Fruit fly (Drosophila melanogaster) whole organism, embryonic: Measurements from ENCODE around the gene IA-2.
A peak's percentile ranks its signal among the peaks of the same experiment; 100 is the strongest.

Experiments
- B-H1 ChIP-seq: fragments of 200-800 bp; sonication (Bioruptor generic); IDR thresholded peaks from 3 replicates; pipeline ENCODE4 v1.3.6; 2022; ENCODE audit warnings: missing biosample characterization, missing genetic modification characterization
- B-H2 ChIP-seq: fragments of 200-800 bp; sonication (Bioruptor generic); optimal IDR thresholded peaks from 2 replicates; lab custom pipeline; 2018; ENCODE audit warnings: missing biosample characterization, mild to moderate bottlenecking, missing genetic modification characterization
- CG10147 ChIP-seq: fragments of 200-800 bp; sonication (Bioruptor generic); optimal IDR thresholded peaks from 2 replicates; lab custom pipeline; 2019; ENCODE audit warnings: missing biosample characterization, mild to moderate bottlenecking, missing genetic modification characterization, moderate library complexity
- CG11504 ChIP-seq: fragments of 200-800 bp; sonication (Bioruptor generic); optimal IDR thresholded peaks from 3 replicates; lab custom pipeline; 2019; ENCODE audit warnings: missing biosample characterization, mild to moderate bottlenecking, missing genetic modification characterization, moderate library complexity
- CG11696 ChIP-seq: fragments of 200-800 bp; sonication (Bioruptor generic); IDR thresholded peaks from 2 replicates; pipeline ENCODE4 v1.3.6; 2022; ENCODE audit warnings: missing biosample characterization, missing genetic modification characterization
- CG1233 ChIP-seq: fragments of 200-800 bp; sonication (Bioruptor generic); optimal IDR thresholded peaks from 4 replicates; lab custom pipeline; 2018; ENCODE audit warnings: missing biosample characterization, mild to moderate bottlenecking, missing genetic modification characterization
- CG12769 ChIP-seq: fragments of 200-800 bp; sonication (Bioruptor generic); optimal IDR thresholded peaks from 2 replicates; lab custom pipeline; 2019; ENCODE audit warnings: missing biosample characterization, mild to moderate bottlenecking, missing genetic modification characterization, moderate library complexity
- CG13775 ChIP-seq: fragments of 200-800 bp; sonication (Bioruptor generic); optimal IDR thresholded peaks from 3 replicates; lab custom pipeline; 2017; ENCODE audit warnings: missing biosample characterization, mild to moderate bottlenecking, missing genetic modification characterization
- CG1603 ChIP-seq: fragments of 200-800 bp; sonication (Bioruptor generic); optimal IDR thresholded peaks from 2 replicates; lab custom pipeline; 2019; ENCODE audit warnings: missing biosample characterization, mild to moderate bottlenecking, missing genetic modification characterization, moderate library complexity
- CG16813 ChIP-seq: fragments of 200-800 bp; sonication (Bioruptor generic); IDR thresholded peaks from 3 replicates; pipeline ENCODE4 v1.3.6; 2022; ENCODE audit warnings: missing biosample characterization, missing genetic modification characterization; ENCODE audit not compliant: partially characterized antibody
- CG17385 ChIP-seq: fragments of 200-800 bp; sonication (Bioruptor generic); optimal IDR thresholded peaks from 3 replicates; lab custom pipeline; 2018; ENCODE audit warnings: missing biosample characterization, mild to moderate bottlenecking, missing genetic modification characterization
- CG18476 ChIP-seq: fragments of 200-800 bp; sonication (Bioruptor generic); optimal IDR thresholded peaks from 2 replicates; lab custom pipeline; 2016; ENCODE audit warnings: missing biosample characterization, mild to moderate bottlenecking, missing genetic modification characterization
- CG2116 ChIP-seq: fragments of 200-800 bp; sonication (Bioruptor generic); optimal IDR thresholded peaks from 3 replicates; lab custom pipeline; 2018; ENCODE audit warnings: missing biosample characterization, mild to moderate bottlenecking, missing genetic modification characterization
- CG2199 ChIP-seq: fragments of 200-800 bp; sonication (Bioruptor generic); IDR thresholded peaks from 3 replicates; pipeline ENCODE4 v1.3.6; 2022; ENCODE audit warnings: missing biosample characterization, missing genetic modification characterization
- CG2202 ChIP-seq: fragments of 200-800 bp; sonication (Bioruptor generic); optimal IDR thresholded peaks from 2 replicates; lab custom pipeline; 2018; ENCODE audit warnings: missing biosample characterization, mild to moderate bottlenecking, missing genetic modification characterization
- CG30403 ChIP-seq: fragments of 200-800 bp; sonication (Bioruptor generic); optimal IDR thresholded peaks from 3 replicates; lab custom pipeline; 2016; ENCODE audit warnings: missing biosample characterization, missing genetic modification characterization
- CG6272 ChIP-seq: fragments of 200-800 bp; sonication (Bioruptor generic); IDR thresholded peaks from 2 replicates; pipeline ENCODE4 v1.3.6; 2022; ENCODE audit warnings: missing biosample characterization, missing genetic modification characterization
- CG6791 ChIP-seq: fragments of 200-800 bp; sonication (Bioruptor generic); IDR thresholded peaks from 3 replicates; pipeline ENCODE4 v1.3.6; 2022; ENCODE audit warnings: missing biosample characterization, missing genetic modification characterization; ENCODE audit not compliant: partially characterized antibody
- CG7839 ChIP-seq: fragments of 200-800 bp; sonication (Bioruptor generic); optimal IDR thresholded peaks from 3 replicates; lab custom pipeline; 2018; ENCODE audit warnings: missing biosample characterization, mild to moderate bottlenecking, missing genetic modification characterization, moderate library complexity
- CG8290 ChIP-seq, 3 experiments: fragments of 200-800 bp; sonication (Bioruptor generic); optimal IDR thresholded peaks; 2 replicates each; lab custom pipeline; 2016 to 2019; ENCODE audit warnings: missing biosample characterization in 3 of 3, missing genetic modification characterization in 3 of 3, mild to moderate bottlenecking in 2 of 3, moderate library complexity in 1 of 3
- CG8944 ChIP-seq: fragments of 200-800 bp; sonication (Bioruptor generic); optimal IDR thresholded peaks from 3 replicates; lab custom pipeline; 2016; ENCODE audit warnings: missing biosample characterization, missing genetic modification characterization
- CG9609 ChIP-seq: fragments of 200-800 bp; sonication (Bioruptor generic); optimal IDR thresholded peaks from 3 replicates; lab custom pipeline; 2016; ENCODE audit warnings: missing biosample characterization, missing genetic modification characterization
- CG9817 ChIP-seq: fragments of 200-800 bp; sonication (Bioruptor generic); optimal IDR thresholded peaks from 2 replicates; lab custom pipeline; 2018; ENCODE audit warnings: missing biosample characterization, mild to moderate bottlenecking, missing genetic modification characterization, moderate library complexity
- CHES-1-like ChIP-seq: fragments of 200-800 bp; sonication (Bioruptor generic); optimal IDR thresholded peaks from 2 replicates; lab custom pipeline; 2016; ENCODE audit warnings: missing biosample characterization, missing genetic modification characterization
- Drgx ChIP-seq: fragments of 200-800 bp; sonication (Bioruptor generic); IDR thresholded peaks from 2 replicates; pipeline ENCODE4 v1.3.6; 2022; ENCODE audit warnings: missing biosample characterization, missing genetic modification characterization
- ERR ChIP-seq: fragments of 200-800 bp; sonication (Bioruptor generic); optimal IDR thresholded peaks from 2 replicates; lab custom pipeline; 2016; ENCODE audit warnings: missing biosample characterization, missing genetic modification characterization
- GATAe ChIP-seq: fragments of 200-800 bp; sonication (Bioruptor generic); conservative IDR thresholded peaks from 2 replicates; pipeline ENCODE4 v1.3.6; 2022; ENCODE audit warnings: missing biosample characterization, missing genetic modification characterization
- Gug ChIP-seq: fragments of 200-800 bp; sonication (Bioruptor generic); IDR thresholded peaks from 4 replicates; pipeline ENCODE4 v1.3.6; 2022; ENCODE audit warnings: missing biosample characterization, missing genetic modification characterization
- HLH54F ChIP-seq: fragments of 200-800 bp; sonication (Bioruptor generic); optimal IDR thresholded peaks from 3 replicates; lab custom pipeline; 2016; ENCODE audit warnings: missing biosample characterization, missing genetic modification characterization
- HmgD ChIP-seq: fragments of 200-800 bp; sonication (Bioruptor generic); optimal IDR thresholded peaks from 3 replicates; lab custom pipeline; 2016; ENCODE audit warnings: missing biosample characterization, missing genetic modification characterization
- Lpt ChIP-seq: fragments of >200 bp; optimal IDR thresholded peaks from 2 replicates; lab custom pipeline; 2018; ENCODE audit warnings: missing biosample characterization, missing genetic modification characterization
- NFAT ChIP-seq: fragments of 200-800 bp; sonication (Bioruptor generic); IDR thresholded peaks from 2 replicates; pipeline ENCODE4 v1.3.6; 2022; ENCODE audit warnings: missing biosample characterization, missing genetic modification characterization
- Ptx1 ChIP-seq: fragments of 200-800 bp; sonication (Bioruptor generic); IDR thresholded peaks from 2 replicates; pipeline ENCODE4 v1.3.6; 2022; ENCODE audit warnings: missing biosample characterization, missing genetic modification characterization
- Xbp1 ChIP-seq: fragments of 200-800 bp; sonication (Bioruptor generic); optimal IDR thresholded peaks from 3 replicates; lab custom pipeline; 2016; ENCODE audit warnings: missing biosample characterization, mild to moderate bottlenecking, missing genetic modification characterization
- al ChIP-seq: fragments of 200-800 bp; sonication (Bioruptor generic); IDR thresholded peaks from 2 replicates; pipeline ENCODE4 v1.3.6; 2022; ENCODE audit warnings: missing biosample characterization, missing genetic modification characterization
- bigmax ChIP-seq: fragments of 200-800 bp; sonication (Bioruptor generic); optimal IDR thresholded peaks from 2 replicates; lab custom pipeline; 2018; ENCODE audit warnings: missing biosample characterization, mild to moderate bottlenecking, missing genetic modification characterization
- bsh ChIP-seq, 2 experiments: fragments of 200-800 bp; sonication (Bioruptor generic); optimal IDR thresholded peaks; 2 replicates each; lab custom pipeline; 2017 to 2018; ENCODE audit warnings: mild to moderate bottlenecking in 2 of 2, missing biosample characterization in 2 of 2, missing genetic modification characterization in 2 of 2, moderate library complexity in 1 of 2
- ci ChIP-seq: fragments of 200-800 bp; sonication (Bioruptor generic); IDR thresholded peaks from 3 replicates; pipeline ENCODE4 v1.3.6; 2022; ENCODE audit warnings: missing biosample characterization, missing genetic modification characterization
- corto ChIP-seq: fragments of 200-800 bp; sonication (Bioruptor generic); optimal IDR thresholded peaks from 2 replicates; lab custom pipeline; 2016; ENCODE audit warnings: missing biosample characterization, mild to moderate bottlenecking, missing genetic modification characterization, moderate library complexity
- gem ChIP-seq: fragments of 200-800 bp; sonication (Bioruptor generic); optimal IDR thresholded peaks from 2 replicates; lab custom pipeline; 2019; ENCODE audit warnings: missing biosample characterization, mild to moderate bottlenecking, missing genetic modification characterization, moderate library complexity
- grau ChIP-seq: fragments of 200-800 bp; optimal IDR thresholded peaks from 3 replicates; lab custom pipeline; 2019; ENCODE audit warnings: missing biosample characterization, mild to moderate bottlenecking, missing genetic modification characterization, moderate library complexity
- gsb ChIP-seq: fragments of 200-800 bp; sonication (Bioruptor generic); IDR thresholded peaks from 2 replicates; pipeline ENCODE4 v1.3.6; 2022; ENCODE audit warnings: missing biosample characterization, missing genetic modification characterization
- her ChIP-seq: fragments of 200-800 bp; sonication (Bioruptor generic); optimal IDR thresholded peaks from 2 replicates; lab custom pipeline; 2016; ENCODE audit warnings: missing biosample characterization, missing genetic modification characterization
- mld ChIP-seq: fragments of 200-800 bp; sonication (Bioruptor generic); IDR thresholded peaks from 3 replicates; pipeline ENCODE4 v1.3.6; 2022; ENCODE audit warnings: missing biosample characterization, missing genetic modification characterization; ENCODE audit not compliant: partially characterized antibody
- pita ChIP-seq: fragments of 200-800 bp; sonication (Bioruptor generic); optimal IDR thresholded peaks from 2 replicates; lab custom pipeline; 2017; ENCODE audit warnings: missing biosample characterization, mild to moderate bottlenecking, missing genetic modification characterization
- sob ChIP-seq: fragments of 200-800 bp; sonication (Bioruptor generic); IDR thresholded peaks from 2 replicates; pipeline ENCODE4 v1.3.6; 2022; ENCODE audit warnings: missing biosample characterization, missing genetic modification characterization
- stwl ChIP-seq: fragments of 200-800 bp; sonication (Bioruptor generic); optimal IDR thresholded peaks from 3 replicates; lab custom pipeline; 2018; ENCODE audit warnings: missing biosample characterization, mild to moderate bottlenecking, missing genetic modification characterization, moderate library complexity
- tgo ChIP-seq: fragments of 200-800 bp; sonication (Bioruptor generic); IDR thresholded peaks from 3 replicates; pipeline ENCODE4 v1.3.6; 2022; ENCODE audit warnings: missing biosample characterization, missing genetic modification characterization
- ttk ChIP-seq: fragments of 200-800 bp; sonication (Bioruptor generic); IDR thresholded peaks from 2 replicates; pipeline ENCODE4 v2.1.2; 2022; ENCODE audit warnings: missing biosample characterization, missing genetic modification characterization
- z ChIP-seq: fragments of 200-800 bp; sonication (Bioruptor generic); IDR thresholded peaks from 3 replicates; pipeline ENCODE4 v1.3.6; 2022; ENCODE audit warnings: missing biosample characterization, missing genetic modification characterization
- zen2 ChIP-seq: fragments of 200-800 bp; sonication (Bioruptor generic); IDR thresholded peaks from 3 replicates; pipeline ENCODE4 v1.3.6; 2022; ENCODE audit warnings: missing biosample characterization, missing genetic modification characterization; ENCODE audit not compliant: partially characterized antibody

Gene IA-2

dm6 chr2L:1006516-1006915, 41.3 kb downstream of the IA-2 start (continued):
- TF ChIP-seq CG8944 (GFP tag; lab: Kevin White, UChicago) (no peak), CG13775 (GFP tag; lab: Kevin White, UChicago) (no peak), ERR (GFP tag; lab: Kevin White, UChicago) (no peak), CG10147 (GFP tag; lab: Kevin White, UChicago) (no peak), Ptx1 (GFP tag; lab: Robert Waterston, UW) (no peak), CHES-1-like (GFP tag; lab: Kevin White, UChicago) (no peak), stwl (tag; lab: Kevin White, UChicago) (peak; percentile 42), zen2 (GFP tag; lab: Robert Waterston, UW) (no peak), corto (no peak), HmgD (GFP tag; lab: Kevin White, UChicago) (no peak), NFAT (GFP tag; lab: Robert Waterston, UW) (peak; percentile 59; the same call in 1 of the 2 replicates), gsb (GFP tag; lab: Robert Waterston, UW) (no peak), ci (GFP tag; lab: Robert Waterston, UW) (no peak), GATAe (GFP tag; lab: Robert Waterston, UW) (no peak), grau (tag; lab: Kevin White, UChicago) (no peak), sob (GFP tag; lab: Robert Waterston, UW) (no peak), B-H1 (GFP tag; lab: Robert Waterston, UW) (no peak), CG7839 (tag; lab: Kevin White, UChicago) (no peak), Lpt (GFP tag; lab: Kevin White, UChicago) (no peak), CG9817 (no peak), CG11696 (no peak), CG6791 (GFP tag; lab: Robert Waterston, UW) (peak; percentile 79), CG11504 (tag; lab: Kevin White, UChicago) (peak; percentile 2), bigmax (GFP tag; lab: Kevin White, UChicago) (no peak), al (GFP tag; lab: Robert Waterston, UW) (no peak), Drgx (GFP tag; lab: Robert Waterston, UW) (no peak), CG16813 (GFP tag; lab: Robert Waterston, UW) (no peak), Gug (GFP tag; lab: Robert Waterston, UW) (no peak), CG17385 (GFP tag; lab: Kevin White, UChicago) (no peak), CG1233 (GFP tag; lab: Kevin White, UChicago) (no peak), CG8290 (GFP tag; optimal IDR thresholded peaks at IDR 0.05; lab: Kevin White, UChicago) (no peak), CG8290 (tag; optimal IDR thresholded peaks at IDR 0.05; lab: Kevin White, UChicago) (peak in 1 of 2 experiments; percentile 39), CG30403 (GFP tag; lab: Kevin White, UChicago) (no peak), CG2116 (GFP tag; lab: Kevin White, UChicago) (peak; percentile 75), CG2202 (no peak), ttk (no peak), her (GFP tag; lab: Kevin White, UChicago) (no peak), gem (peak; percentile 27), HLH54F (no peak), pita (GFP tag; lab: Kevin White, UChicago) (peak; percentile 81), CG2199 (GFP tag; lab: Robert Waterston, UW) (peak; percentile 14; the same call in 1 of the 3 replicates), Xbp1 (no peak), CG12769 (tag; lab: Kevin White, UChicago) (no peak), CG1603 (peak; percentile 50), bsh (GFP tag; optimal IDR thresholded peaks at IDR 0.05; lab: Kevin White, UChicago) (no peak), z (no peak), mld (GFP tag; lab: Robert Waterston, UW) (no peak), CG6272 (GFP tag; lab: Robert Waterston, UW) (no peak), CG18476 (GFP tag; lab: Kevin White, UChicago) (no peak), CG9609 (GFP tag; lab: Kevin White, UChicago) (no peak), tgo (GFP tag; lab: Robert Waterston, UW) (no peak), B-H2 (no peak)
